Fruit fly (Drosophila melanogaster): ENCODE results near the gene Ir100a.
A peak's percentile ranks its signal among the peaks of the same experiment; 100 is the strongest.

The Ir100a gene

dm6 chr3R:31825571-31826068 lies 24.9 kb downstream of the Ir100a start (continued):
- TF ChIP-seq CG2202 (tag; optimal IDR thresholded peaks at IDR 0.05) (no peak), CG6765 (GFP tag; optimal IDR thresholded peaks at IDR 0.05) (no peak), ATbp (GFP tag; optimal IDR thresholded peaks at IDR 0.05) (no peak), Dbx (GFP tag; IDR thresholded peaks at IDR 0.05) (no peak), Antp (GFP tag; optimal IDR thresholded peaks at IDR 0.05) (no peak), slou (GFP tag; optimal IDR thresholded peaks at IDR 0.05) (no peak)

dm6 chr3R:31826422-31826821 lies 25.7 kb downstream of the Ir100a start:
- TF ChIP-seq scrt (GFP tag; optimal IDR thresholded peaks at IDR 0.05) (peak; percentile 4), CG5180 (GFP tag; optimal IDR thresholded peaks at IDR 0.05) (no peak), ab (GFP tag; optimal IDR thresholded peaks at IDR 0.05) (no peak), Med (GFP tag) (peak; percentile 78), abd-A (tag; optimal IDR thresholded peaks at IDR 0.05) (peak; percentile 93), Ets65A (GFP tag) (peak; percentile 88), crol (GFP tag; IDR thresholded peaks at IDR 0.05) (peak; percentile 50), H2.0 (GFP tag; IDR thresholded peaks at IDR 0.05) (no peak), CG17328 (GFP tag; IDR thresholded peaks at IDR 0.05) (no peak), Bteb2 (GFP tag; optimal IDR thresholded peaks at IDR 0.05) (no peak), CG9437 (GFP tag; optimal IDR thresholded peaks at IDR 0.05) (no peak), CG4360 (GFP tag; IDR thresholded peaks at IDR 0.05) (no peak), jing (GFP tag; optimal IDR thresholded peaks at IDR 0.05) (no peak), CG14014 (GFP tag; IDR thresholded peaks at IDR 0.05) (no peak), bab2 (GFP tag; optimal IDR thresholded peaks at IDR 0.05) (no peak)

dm6 chr3R:31852185-31852584 lies 51.4 kb downstream of the Ir100a start:
- peak; percentile 81 for TF ChIP-seq Nf-YC (tag; optimal IDR thresholded peaks at IDR 0.05)
- TF ChIP-seq cad (GFP tag; optimal IDR thresholded peaks at IDR 0.05): peak; percentile 3
- TF ChIP-seq CG3407 (GFP tag; optimal IDR thresholded peaks at IDR 0.05): no peak
- TF ChIP-seq D (optimal IDR thresholded peaks at IDR 0.05): peak; percentile 30
- no peak for TF ChIP-seq D (GFP tag; optimal IDR thresholded peaks at IDR 0.05)
- 0 out of 3 replicates have a peak, but pooled peaks have one; percentile 14 for TF ChIP-seq CG2199 (GFP tag; IDR thresholded peaks at IDR 0.05)
- peak; percentile 4 for TF ChIP-seq twi (tag; optimal IDR thresholded peaks at IDR 0.05)
- no peak for TF ChIP-seq Opbp (GFP tag; IDR thresholded peaks at IDR 0.05; ENCODE audit: partially characterized antibody)
- peak; percentile 47 for TF ChIP-seq pros (GFP tag; optimal IDR thresholded peaks at IDR 0.05)
- peak; percentile 95 for TF ChIP-seq zen (tag; optimal IDR thresholded peaks at IDR 0.05)
- TF ChIP-seq CG7928 (GFP tag; optimal IDR thresholded peaks at IDR 0.05): no peak
- TF ChIP-seq nerfin-1 (tag; optimal IDR thresholded peaks at IDR 0.05): peak; percentile 55

Data from whole organism, embryonic.